Worm (Caenorhabditis elegans) whole organism, early embryonic: ENCODE measurements around the gene F13E9.19.

ENCODE experiments used
- aly-1 ChIP-seq: sonication (generic microtip); optimal IDR thresholded peaks from 2 replicates; lab custom pipeline; 2016; ENCODE audit warnings: missing genetic modification characterization, missing compliant biosample characterization
- ama-1 ChIP-seq: fragments of 150-350 bp; optimal IDR thresholded peaks from 2 replicates; lab custom pipeline; 2014
- hmbx-1 ChIP-seq: sonication (generic microtip); optimal IDR thresholded peaks from 2 replicates; lab custom pipeline; 2016; ENCODE audit warnings: mild to moderate bottlenecking, missing genetic modification characterization, missing compliant biosample characterization
- pes-1 ChIP-seq: fragments of 200-800 bp; sonication (Bioruptor generic); IDR thresholded peaks from 2 replicates; pipeline ENCODE4 v1.3.6; 2022; ENCODE audit warnings: missing genetic modification reagents, missing genetic modification characterization, missing compliant biosample characterization
- scrt-1 ChIP-seq: fragments of 200-800 bp; sonication (Bioruptor generic); IDR thresholded peaks from 2 replicates; pipeline ENCODE4 v1.3.6; 2022; ENCODE audit warnings: missing genetic modification characterization, missing compliant biosample characterization
- sea-1 ChIP-seq: fragments of 200-800 bp; sonication (Bioruptor generic); conservative IDR thresholded peaks from 2 replicates; pipeline ENCODE4 v1.3.6; 2022; ENCODE audit warnings: missing genetic modification characterization, missing compliant biosample characterization
- tra-4 ChIP-seq: sonication (generic microtip); optimal IDR thresholded peaks from 2 replicates; lab custom pipeline; 2017; ENCODE audit warnings: missing genetic modification characterization, missing compliant biosample characterization

ce11 chrIV:10894255-10894654 is 5.0 kb upstream of the F13E9.19 start, which contains the start of gene srlf-14:
- no peak for TF ChIP-seq ama-1 (lab: Kevin White, UChicago)
- TF ChIP-seq scrt-1 (GFP tag; lab: Robert Waterston, UW), result no peak
- TF ChIP-seq aly-1 (tag; lab: Kevin White, UChicago), result no peak
- no peak for TF ChIP-seq pes-1 (GFP tag; lab: Robert Waterston, UW)
- no peak for TF ChIP-seq tra-4 (tag; lab: Kevin White, UChicago)
- TF ChIP-seq hmbx-1 (tag; lab: Kevin White, UChicago), result no peak
- TF ChIP-seq sea-1 (GFP tag; lab: Robert Waterston, UW), result no peak
